Worm (Caenorhabditis elegans): Measurements from ENCODE around the gene cng-1.

cng-1 gene

DNA sequence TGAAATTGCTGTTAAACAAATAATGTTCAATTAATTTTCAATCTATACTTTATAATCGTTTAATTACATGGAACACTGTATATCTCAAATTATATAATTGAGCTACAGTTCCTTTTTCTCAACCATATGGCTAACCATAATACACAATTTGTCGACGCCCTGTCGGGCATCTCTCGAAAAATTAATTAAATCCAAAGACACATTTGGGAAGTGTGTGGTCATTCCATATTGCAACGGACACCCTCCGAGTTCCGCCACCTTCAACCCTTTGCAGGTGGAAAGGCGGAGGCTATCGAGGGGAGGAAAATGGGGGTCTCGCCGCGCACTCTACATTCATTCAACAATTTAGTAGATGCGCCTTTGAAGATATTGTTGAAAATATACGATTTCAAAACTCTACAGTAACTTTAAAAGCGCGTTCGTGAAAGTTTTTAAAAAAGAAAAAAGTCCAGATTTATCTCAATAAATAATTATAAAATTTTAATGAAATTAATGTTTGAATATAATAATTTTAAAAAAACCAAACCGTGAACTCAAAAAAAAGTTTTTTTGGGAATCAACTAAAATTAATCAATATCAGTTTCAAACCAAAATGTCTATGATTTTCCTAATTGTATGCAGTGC lies 2.3 kb downstream of the cng-1 start, which contains the start of gene F14H8.8 (continued):
- TF ChIP-seq unc-39 (tag; optimal IDR thresholded peaks at IDR 0.05) (no peak), elt-1 (tag; optimal IDR thresholded peaks at IDR 0.05) (no peak), lsy-2 (tag; optimal IDR thresholded peaks at IDR 0.05) (no peak), ceh-82 (tag; optimal IDR thresholded peaks at IDR 0.05) (no peak), nhr-129 (tag; optimal IDR thresholded peaks at IDR 0.05) (no peak), mab-5 (tag; optimal IDR thresholded peaks at IDR 0.05) (no peak), sma-9 (GFP tag; optimal IDR thresholded peaks at IDR 0.05) (no peak), sma-9 (tag; optimal IDR thresholded peaks at IDR 0.05) (no peak), skn-1 (tag; optimal IDR thresholded peaks at IDR 0.05) (no peak), F13H6.1 (tag; optimal IDR thresholded peaks at IDR 0.05) (no peak), nhr-23 (tag; optimal IDR thresholded peaks at IDR 0.05) (no peak), gmeb-1 (tag; optimal IDR thresholded peaks at IDR 0.05) (peak; percentile 10), peb-1 (tag; optimal IDR thresholded peaks at IDR 0.05) (no peak), R02D3.7 (tag; optimal IDR thresholded peaks at IDR 0.05) (no peak), snpc-4 (tag; optimal IDR thresholded peaks at IDR 0.05) (peak; percentile 94)

ce11 chrV:15023544-15023943 lies 7.7 kb downstream of the cng-1 start, which contains the start of gene F14H8.4:
TSS of gene F14H8.4 (plus strand) at chrV:15023844.
- TF ChIP-seq nhr-21 (tag; optimal IDR thresholded peaks at IDR 0.05) (no peak), sma-3 (GFP tag; optimal IDR thresholded peaks at IDR 0.05) (no peak), dmd-4 (tag; optimal IDR thresholded peaks at IDR 0.05) (no peak)

DNA sequence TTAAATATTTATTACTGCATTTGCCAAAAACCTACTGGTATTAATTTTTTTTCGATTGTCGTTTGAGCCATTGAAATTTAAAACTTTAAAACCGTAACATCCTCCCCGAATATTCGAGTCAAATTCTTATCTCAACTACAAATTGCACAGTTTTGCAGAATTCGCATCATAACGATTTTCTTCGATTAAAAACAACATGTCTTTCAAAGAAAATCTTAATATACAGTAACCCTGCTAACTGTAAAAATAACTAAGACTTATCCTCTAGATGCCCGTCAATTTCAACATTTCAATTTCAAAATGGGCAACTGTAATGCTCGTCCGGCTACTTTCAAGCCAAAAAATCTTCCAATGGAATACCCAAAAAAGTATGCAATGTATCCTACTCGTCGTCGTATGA lies 10.5 kb downstream of the cng-1 start, which contains the start of gene F14H8.5:
Gene F14H8.5, plus strand, starts transcription at position 301 of the 400 bp plus-strand sequence.
- TF ChIP-seq ztf-4 (tag; optimal IDR thresholded peaks at IDR 0.05) (no peak), lin-39 (tag; optimal IDR thresholded peaks at IDR 0.05) (no peak), nhr-21 (tag; optimal IDR thresholded peaks at IDR 0.05) (no peak), unc-55 (GFP tag; optimal IDR thresholded peaks at IDR 0.05) (no peak), blmp-1 (tag; optimal IDR thresholded peaks at IDR 0.05; ENCODE audit: insufficient read depth) (no peak), elt-1 (tag; optimal IDR thresholded peaks at IDR 0.05) (no peak), nhr-11 (tag; optimal IDR thresholded peaks at IDR 0.05) (no peak), ama-1 (optimal IDR thresholded peaks at IDR 0.05) (no peak), fos-1 (tag; optimal IDR thresholded peaks at IDR 0.05) (no peak), nhr-237 (tag; optimal IDR thresholded peaks at IDR 0.05) (no peak), snpc-4 (tag; optimal IDR thresholded peaks at IDR 0.05) (no peak), lin-11 (tag; optimal IDR thresholded peaks at IDR 0.05) (no peak), gmeb-1 (tag; optimal IDR thresholded peaks at IDR 0.05) (no peak)

- TF ChIP-seq skn-1 (tag; optimal IDR thresholded peaks at IDR 0.05) = no peak
- TF ChIP-seq sma-3 (GFP tag; optimal IDR thresholded peaks at IDR 0.05) = no peak
- TF ChIP-seq F13H6.1 (tag; optimal IDR thresholded peaks at IDR 0.05) = no peak
- TF ChIP-seq ztf-1 (GFP tag; conservative IDR thresholded peaks at IDR 0.05) = no peak
- no peak for TF ChIP-seq ZK546.5 (tag; optimal IDR thresholded peaks at IDR 0.05)
- TF ChIP-seq aly-2 (tag; optimal IDR thresholded peaks at IDR 0.05) = no peak
- TF ChIP-seq fos-1 (tag; optimal IDR thresholded peaks at IDR 0.05) = no peak
- no peak for TF ChIP-seq unc-62 (GFP tag; optimal IDR thresholded peaks at IDR 0.05)
- TF ChIP-seq ceh-82 (tag; optimal IDR thresholded peaks at IDR 0.05) = no peak
- no peak for TF ChIP-seq mdl-1 (tag; optimal IDR thresholded peaks at IDR 0.05)
- TF ChIP-seq ceh-16 (tag; optimal IDR thresholded peaks at IDR 0.05) = no peak
- no peak for TF ChIP-seq nhr-10 (tag; optimal IDR thresholded peaks at IDR 0.05)
- no peak for TF ChIP-seq crh-2 (tag; optimal IDR thresholded peaks at IDR 0.05)
Observed at ce11 chrV:15020229-15020628, 11.0 kb downstream of the cng-1 start, which contains the start of gene F14H8.2. TSS of gene F14H8.2 (minus strand) at chrV:15020329.

DNA sequence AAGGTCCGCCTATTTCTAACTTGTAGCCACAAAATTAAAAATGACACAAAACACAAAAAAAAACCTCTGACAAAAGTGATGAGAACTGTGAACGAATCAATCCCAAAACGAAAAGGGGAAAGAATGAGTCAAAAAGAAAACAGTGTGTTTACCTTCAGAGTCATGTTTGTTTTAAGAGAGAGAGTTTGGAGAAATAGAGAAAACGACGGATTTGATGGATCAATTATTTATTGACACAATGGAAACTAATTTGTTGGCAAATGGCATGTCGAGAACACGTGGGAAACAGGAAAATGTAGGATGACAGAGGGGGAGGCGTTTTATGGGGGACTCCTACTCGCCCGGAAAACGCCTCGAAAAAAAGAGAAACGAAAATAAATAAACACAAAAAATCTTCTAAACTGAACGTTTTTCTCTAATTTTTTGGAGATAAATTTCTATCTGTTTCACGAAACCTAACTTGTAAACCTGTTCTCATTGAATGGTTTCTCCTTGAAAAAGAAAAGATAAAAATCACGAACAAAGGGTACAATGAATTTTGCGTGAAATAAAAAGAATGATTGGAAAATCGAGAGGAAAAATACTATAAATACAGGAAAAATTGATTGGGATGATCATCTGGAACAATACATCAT lies 14.4 kb downstream of the cng-1 start:
- TF ChIP-seq ceh-82 (tag; optimal IDR thresholded peaks at IDR 0.05) (no peak), nhr-129 (tag; optimal IDR thresholded peaks at IDR 0.05) (peak; percentile 31), F13H6.1 (tag; optimal IDR thresholded peaks at IDR 0.05) (peak; percentile 4)
